Fruit fly (Drosophila melanogaster) whole organism, embryonic: ENCODE measurements around the gene CG31792.

Experiments
- Atf3 ChIP-seq: fragments of 200-800 bp; sonication (Bioruptor generic); optimal IDR thresholded peaks from 3 replicates; lab custom pipeline; 2016; ENCODE audit warnings: missing biosample characterization, missing genetic modification characterization
- BEAF-32 ChIP-seq: fragments of 200-800 bp; sonication (Bioruptor generic); optimal IDR thresholded peaks from 3 replicates; lab custom pipeline; 2017; ENCODE audit warnings: missing biosample characterization, missing genetic modification characterization, mild to moderate bottlenecking, moderate library complexity, missing genetic modification reagents
- Bgb ChIP-seq: fragments of 200-800 bp; sonication (Bioruptor generic); IDR thresholded peaks from 2 replicates; pipeline ENCODE4 v1.3.6; 2022; ENCODE audit warnings: missing biosample characterization, missing genetic modification characterization; ENCODE audit not compliant: partially characterized antibody
- Bteb2 ChIP-seq: fragments of 200-800 bp; sonication (Bioruptor generic); optimal IDR thresholded peaks from 2 replicates; lab custom pipeline; 2016; ENCODE audit warnings: missing biosample characterization, missing genetic modification characterization
- CG1024 ChIP-seq: fragments of 200-800 bp; sonication (Bioruptor generic); IDR thresholded peaks from 2 replicates; pipeline ENCODE4 v1.3.6; 2022; ENCODE audit warnings: missing biosample characterization, missing genetic modification characterization
- CG10959 ChIP-seq: fragments of 200-800 bp; sonication (Bioruptor generic); IDR thresholded peaks from 2 replicates; pipeline ENCODE4 v1.3.6; 2022; ENCODE audit warnings: missing biosample characterization, missing genetic modification characterization
- CG11560 ChIP-seq: fragments of 200-800 bp; sonication (Bioruptor generic); IDR thresholded peaks from 3 replicates; pipeline ENCODE4 v1.3.6; 2022; ENCODE audit warnings: missing biosample characterization, missing genetic modification characterization
- CG12236 ChIP-seq: fragments of 200-800 bp; sonication (Bioruptor generic); optimal IDR thresholded peaks from 2 replicates; lab custom pipeline; 2016; ENCODE audit warnings: missing biosample characterization, missing genetic modification characterization
- CG12744 ChIP-seq: fragments of 200-800 bp; sonication (Bioruptor generic); optimal IDR thresholded peaks from 2 replicates; lab custom pipeline; 2016; ENCODE audit warnings: missing biosample characterization, missing genetic modification characterization
- CG13624 ChIP-seq: fragments of 200-800 bp; sonication (Bioruptor generic); optimal IDR thresholded peaks from 2 replicates; lab custom pipeline; 2016; ENCODE audit warnings: missing biosample characterization, missing genetic modification characterization
- CG15011 ChIP-seq: fragments of 200-800 bp; sonication (Bioruptor generic); optimal IDR thresholded peaks from 3 replicates; lab custom pipeline; 2018; ENCODE audit warnings: missing biosample characterization, mild to moderate bottlenecking, missing genetic modification characterization
- CG16815 ChIP-seq: fragments of 200-800 bp; sonication (Bioruptor generic); optimal IDR thresholded peaks from 3 replicates; lab custom pipeline; 2017; ENCODE audit warnings: missing biosample characterization, mild to moderate bottlenecking, missing genetic modification characterization
- CG17186 ChIP-seq: fragments of 200-800 bp; sonication (Bioruptor generic); optimal IDR thresholded peaks from 3 replicates; lab custom pipeline; 2017; ENCODE audit warnings: missing biosample characterization, missing genetic modification reagents, missing genetic modification characterization
- CG2889 ChIP-seq: fragments of 200-800 bp; sonication (Bioruptor generic); IDR thresholded peaks from 3 replicates; pipeline ENCODE4 v1.3.6; 2022; ENCODE audit warnings: missing biosample characterization, missing genetic modification characterization
- CG32767 ChIP-seq: fragments of 200-800 bp; sonication (Bioruptor generic); IDR thresholded peaks from 2 replicates; pipeline ENCODE4 v1.3.6; 2022; ENCODE audit warnings: missing biosample characterization, missing genetic modification characterization
- CG32772 ChIP-seq: fragments of 200-800 bp; sonication (Bioruptor generic); IDR thresholded peaks from 2 replicates; pipeline ENCODE4 v1.3.6; 2022; ENCODE audit warnings: missing biosample characterization, missing genetic modification characterization
- CG3281 ChIP-seq: fragments of 200-800 bp; sonication (Bioruptor generic); optimal IDR thresholded peaks from 3 replicates; lab custom pipeline; 2017; ENCODE audit warnings: missing biosample characterization, mild to moderate bottlenecking, missing genetic modification characterization
- CG3726 ChIP-seq: fragments of 200-800 bp; sonication (Bioruptor generic); IDR thresholded peaks from 3 replicates; pipeline ENCODE4, ENCODE4 v1.3.6; 2022; ENCODE audit warnings: missing biosample characterization, missing genetic modification characterization
- CG3995 ChIP-seq: fragments of 200-800 bp; sonication (Bioruptor generic); optimal IDR thresholded peaks from 3 replicates; lab custom pipeline; 2016; ENCODE audit warnings: missing biosample characterization, missing genetic modification characterization
- CG6654 ChIP-seq: fragments of 200-800 bp; sonication (Bioruptor generic); optimal IDR thresholded peaks from 2 replicates; lab custom pipeline; 2017; ENCODE audit warnings: missing biosample characterization, mild to moderate bottlenecking, missing genetic modification characterization
- CG6791 ChIP-seq: fragments of 200-800 bp; sonication (Bioruptor generic); IDR thresholded peaks from 3 replicates; pipeline ENCODE4 v1.3.6; 2022; ENCODE audit warnings: missing biosample characterization, missing genetic modification characterization; ENCODE audit not compliant: partially characterized antibody
- CG7271 ChIP-seq: fragments of 200-800 bp; sonication (Bioruptor generic); optimal IDR thresholded peaks from 2 replicates; lab custom pipeline; 2018; ENCODE audit warnings: missing biosample characterization, mild to moderate bottlenecking, missing genetic modification characterization, moderate library complexity
- CG7372 ChIP-seq: fragments of 200-800 bp; sonication (Bioruptor generic); IDR thresholded peaks from 2 replicates; pipeline ENCODE4 v1.3.6; 2022; ENCODE audit warnings: missing biosample characterization, missing genetic modification characterization
- CG7745 ChIP-seq: fragments of 200-800 bp; sonication (Bioruptor generic); optimal IDR thresholded peaks from 2 replicates; lab custom pipeline; 2018; ENCODE audit warnings: missing biosample characterization, mild to moderate bottlenecking, missing genetic modification characterization, moderate library complexity
- CG9797 ChIP-seq: fragments of 200-800 bp; sonication (Bioruptor generic); optimal IDR thresholded peaks from 3 replicates; lab custom pipeline; 2018; ENCODE audit warnings: missing biosample characterization, mild to moderate bottlenecking, missing genetic modification characterization
- Dip2 ChIP-seq: fragments of 200-800 bp; sonication (Bioruptor generic); IDR thresholded peaks from 2 replicates; pipeline ENCODE4 v1.3.6; 2022; ENCODE audit warnings: missing biosample characterization, missing genetic modification characterization
- HLH54F ChIP-seq: fragments of 200-800 bp; sonication (Bioruptor generic); optimal IDR thresholded peaks from 3 replicates; lab custom pipeline; 2016; ENCODE audit warnings: missing biosample characterization, missing genetic modification characterization
- HmgZ ChIP-seq: fragments of 200-800 bp; sonication (Bioruptor generic); optimal IDR thresholded peaks from 2 replicates; lab custom pipeline; 2018; ENCODE audit warnings: missing biosample characterization, mild to moderate bottlenecking, missing genetic modification characterization
- Oaz ChIP-seq: fragments of 200-800 bp; sonication (Bioruptor generic); IDR thresholded peaks from 2 replicates; pipeline ENCODE4 v1.3.6; 2022; ENCODE audit warnings: missing biosample characterization, missing genetic modification characterization
- Optix ChIP-seq: fragments of 200-800 bp; sonication (Bioruptor generic); IDR thresholded peaks from 3 replicates; pipeline ENCODE4 v1.3.6; 2022; ENCODE audit warnings: missing biosample characterization, missing genetic modification characterization
- Sry-δ ChIP-seq: fragments of 200-800 bp; sonication (Bioruptor generic); optimal IDR thresholded peaks from 2 replicates; lab custom pipeline; 2016; ENCODE audit warnings: missing biosample characterization, missing genetic modification characterization
- Tbp ChIP-seq: fragments of >200 bp; optimal IDR thresholded peaks from 2 replicates; lab custom pipeline; 2018; ENCODE audit warnings: missing biosample characterization, missing genetic modification characterization
- Usf ChIP-seq: fragments of 200-800 bp; sonication (Bioruptor generic); optimal IDR thresholded peaks from 2 replicates; lab custom pipeline; 2017; ENCODE audit warnings: missing genotype, missing biosample characterization, missing genetic modification characterization
- al ChIP-seq: fragments of 200-800 bp; sonication (Bioruptor generic); IDR thresholded peaks from 2 replicates; pipeline ENCODE4 v1.3.6; 2022; ENCODE audit warnings: missing biosample characterization, missing genetic modification characterization
- amos ChIP-seq: fragments of 200-800 bp; sonication (Bioruptor generic); IDR thresholded peaks from 2 replicates; pipeline ENCODE4 v1.3.6; 2022; ENCODE audit warnings: missing biosample characterization, missing genetic modification characterization; ENCODE audit not compliant: partially characterized antibody
- ash1 ChIP-seq: fragments of 200-800 bp; sonication (Bioruptor generic); optimal IDR thresholded peaks from 2 replicates; lab custom pipeline; 2018; ENCODE audit warnings: missing biosample characterization, mild to moderate bottlenecking, missing genetic modification characterization
- cato ChIP-seq: fragments of 200-800 bp; sonication (Bioruptor generic); optimal IDR thresholded peaks from 2 replicates; lab custom pipeline; 2016; ENCODE audit warnings: missing biosample characterization, missing genetic modification characterization, borderline replicate concordance
- crp ChIP-seq, 2 experiments: fragments of 200-800 bp; sonication (Bioruptor generic); optimal IDR thresholded peaks; 2 replicates in 1 of 2; 3 replicates in 1 of 2; lab custom pipeline; 2017; ENCODE audit warnings: missing biosample characterization in 2 of 2, missing genetic modification characterization in 2 of 2, mild to moderate bottlenecking in 1 of 2, moderate library complexity in 1 of 2
- danr ChIP-seq: fragments of 200-800 bp; sonication (Bioruptor generic); IDR thresholded peaks from 2 replicates; pipeline ENCODE4 v1.3.6; 2022; ENCODE audit warnings: missing biosample characterization, missing genetic modification characterization
- eyg ChIP-seq: fragments of 200-800 bp; sonication (Bioruptor generic); optimal IDR thresholded peaks from 3 replicates; lab custom pipeline; 2016; ENCODE audit warnings: missing biosample characterization, missing genetic modification characterization
- grau ChIP-seq: fragments of 200-800 bp; optimal IDR thresholded peaks from 3 replicates; lab custom pipeline; 2019; ENCODE audit warnings: missing biosample characterization, mild to moderate bottlenecking, missing genetic modification characterization, moderate library complexity
- gsb ChIP-seq: fragments of 200-800 bp; sonication (Bioruptor generic); IDR thresholded peaks from 2 replicates; pipeline ENCODE4 v1.3.6; 2022; ENCODE audit warnings: missing biosample characterization, missing genetic modification characterization
- hb ChIP-seq: fragments of 200-800 bp; sonication (Bioruptor generic); IDR thresholded peaks from 3 replicates; pipeline ENCODE4 v1.3.6; 2022; ENCODE audit warnings: missing biosample characterization, missing genetic modification characterization; ENCODE audit not compliant: partially characterized antibody
- ken ChIP-seq: fragments of 200-800 bp; sonication (Bioruptor generic); IDR thresholded peaks from 3 replicates; pipeline ENCODE4 v1.3.6; 2022; ENCODE audit warnings: missing biosample characterization, missing genetic modification characterization
- lab ChIP-seq: fragments of 200-800 bp; sonication (Bioruptor generic); optimal IDR thresholded peaks from 3 replicates; lab custom pipeline; 2017; ENCODE audit warnings: missing biosample characterization, missing genetic modification characterization, mild to moderate bottlenecking, moderate library complexity, missing genetic modification reagents
- lilli ChIP-seq: fragments of 200-800 bp; sonication (Bioruptor generic); optimal IDR thresholded peaks from 3 replicates; lab custom pipeline; 2016; ENCODE audit warnings: missing biosample characterization, missing genetic modification characterization
- p53 ChIP-seq: fragments of 200-800 bp; sonication (Bioruptor generic); optimal IDR thresholded peaks from 2 replicates; lab custom pipeline; 2016; ENCODE audit warnings: missing biosample characterization, missing genetic modification characterization
- psq ChIP-seq: fragments of 200-800 bp; sonication (Bioruptor generic); optimal IDR thresholded peaks from 2 replicates; lab custom pipeline; 2017; ENCODE audit warnings: missing biosample characterization, missing genetic modification characterization
- stc ChIP-seq: fragments of 200-800 bp; sonication (Bioruptor generic); IDR thresholded peaks from 2 replicates; pipeline ENCODE4 v1.3.6; 2022; ENCODE audit warnings: missing biosample characterization, missing genetic modification characterization
- tio ChIP-seq: fragments of 200-800 bp; sonication (Bioruptor generic); optimal IDR thresholded peaks from 2 replicates; lab custom pipeline; 2017; ENCODE audit warnings: missing biosample characterization, missing genetic modification characterization, inconsistent platforms
- unc-4 ChIP-seq: fragments of 200-800 bp; sonication (Bioruptor generic); IDR thresholded peaks from 2 replicates; pipeline ENCODE4 v1.3.6; 2022; ENCODE audit warnings: missing biosample characterization, missing genetic modification characterization; ENCODE audit not compliant: partially characterized antibody
- vnd ChIP-seq: fragments of 200-800 bp; sonication (Bioruptor generic); IDR thresholded peaks from 3 replicates; pipeline ENCODE4 v1.3.6; 2022; ENCODE audit warnings: missing biosample characterization, missing genetic modification characterization; ENCODE audit not compliant: partially characterized antibody

The CG31792 gene

DNA sequence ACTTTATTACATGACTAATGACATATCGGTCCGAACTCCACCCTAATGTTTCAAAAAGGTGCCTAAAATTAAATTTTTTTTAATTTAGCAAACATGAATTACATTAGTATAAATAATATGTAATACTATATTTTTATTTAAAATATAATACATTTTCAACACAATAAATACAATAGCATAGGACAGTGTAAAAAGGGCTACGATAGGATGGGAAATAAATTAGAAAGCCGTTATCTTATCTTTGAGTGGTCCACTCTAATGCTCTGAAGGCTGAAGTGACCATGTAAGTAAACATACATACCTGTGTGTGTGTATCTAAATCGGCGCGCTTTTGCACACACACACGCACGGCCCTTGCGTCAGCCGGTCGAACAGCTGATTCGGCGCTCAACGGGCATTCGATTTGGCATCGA lies 5.7 kb downstream of the CG31792 start, which contains the start of gene CG31793 (continued):
- TF ChIP-seq BEAF-32, result no peak
- TF ChIP-seq psq (GFP tag; lab: Kevin White, UChicago), result no peak
- no peak for TF ChIP-seq CG11560 (tag; lab: Robert Waterston, UW)
- TF ChIP-seq CG7745, result no peak
- peak; percentile 25 for TF ChIP-seq lilli (GFP tag; lab: Kevin White, UChicago)
- TF ChIP-seq CG32767 (GFP tag; lab: Robert Waterston, UW), result peak; percentile 57
- no peak for TF ChIP-seq p53
- TF ChIP-seq al (GFP tag; lab: Robert Waterston, UW), result no peak
- 0 out of 3 replicates have a peak, but pooled peaks have one; percentile 42 for TF ChIP-seq vnd
- TF ChIP-seq tio (GFP tag; lab: Kevin White, UChicago), result no peak
- TF ChIP-seq Tbp (GFP tag; lab: Kevin White, UChicago), result no peak
- TF ChIP-seq ash1 (GFP tag; lab: Kevin White, UChicago), result no peak
- TF ChIP-seq CG16815 (GFP tag; lab: Kevin White, UChicago), result no peak
- TF ChIP-seq HLH54F (GFP tag; lab: Kevin White, UChicago), result no peak
- no peak for TF ChIP-seq cato (GFP tag; lab: Kevin White, UChicago)
- TF ChIP-seq lab, result peak; percentile 73
- TF ChIP-seq crp (GFP tag; optimal IDR thresholded peaks at IDR 0.05; lab: Kevin White, UChicago), result peak in 1 of 2 experiments; percentile 81
- TF ChIP-seq CG13624 (GFP tag; lab: Kevin White, UChicago), result peak; percentile 2
- peak; percentile 5 for TF ChIP-seq CG15011 (GFP tag; lab: Kevin White, UChicago)
- no peak for TF ChIP-seq CG6791 (GFP tag; lab: Robert Waterston, UW)
- TF ChIP-seq CG12236 (GFP tag; lab: Kevin White, UChicago), result no peak
- no peak for TF ChIP-seq CG3995 (GFP tag; lab: Kevin White, UChicago)
- no peak for TF ChIP-seq danr
- no peak for TF ChIP-seq Dip2 (GFP tag; lab: Robert Waterston, UW)
- TF ChIP-seq CG7271 (tag; lab: Kevin White, UChicago), result no peak
- TF ChIP-seq CG12744, result no peak
- TF ChIP-seq eyg (GFP tag; lab: Kevin White, UChicago), result no peak
- no peak for TF ChIP-seq ken (GFP tag; lab: Robert Waterston, UW)
- no peak for TF ChIP-seq CG3726 (GFP tag; lab: Robert Waterston, UW)
- no peak for TF ChIP-seq Bteb2 (GFP tag; lab: Kevin White, UChicago)
- TF ChIP-seq hb (GFP tag; lab: Robert Waterston, UW), result no peak
- TF ChIP-seq CG2889, result no peak
- no peak for TF ChIP-seq CG6654 (GFP tag; lab: Kevin White, UChicago)
- no peak for TF ChIP-seq Atf3 (GFP tag; lab: Kevin White, UChicago)
- peak; percentile 76 for TF ChIP-seq CG3281 (GFP tag; lab: Kevin White, UChicago)
- TF ChIP-seq unc-4 (GFP tag; lab: Robert Waterston, UW), result no peak
- TF ChIP-seq Usf (GFP tag; lab: Kevin White, UChicago), result no peak
- no peak for TF ChIP-seq stc (GFP tag; lab: Robert Waterston, UW)
- TF ChIP-seq gsb (GFP tag; lab: Robert Waterston, UW), result no peak; the same call in 1 of the 2 replicates
- TF ChIP-seq grau, result peak; percentile 72
- peak; percentile 53 for TF ChIP-seq HmgZ (tag; lab: Kevin White, UChicago)
- TF ChIP-seq amos, result no peak
- TF ChIP-seq Oaz, result no peak
- TF ChIP-seq CG7372 (GFP tag; lab: Robert Waterston, UW), result no peak
- TF ChIP-seq CG17186 (GFP tag; lab: Kevin White, UChicago), result no peak
- TF ChIP-seq CG1024, result no peak
- no peak for TF ChIP-seq Bgb (GFP tag; lab: Robert Waterston, UW)
- no peak for TF ChIP-seq CG32772
- TF ChIP-seq Sry-δ, result no peak
- TF ChIP-seq CG10959, result no peak
- no peak for TF ChIP-seq Optix (GFP tag; lab: Robert Waterston, UW)
- TF ChIP-seq CG9797 (GFP tag; lab: Kevin White, UChicago), result no peak
